Worm (Caenorhabditis elegans): Measurements from ENCODE around the gene Y47D3B.4.

ce11 chrIII:11453970-11454369 lies 48.8 kb downstream of the Y47D3B.4 start:
- TF ChIP-seq him-1 (tag; optimal IDR thresholded peaks at IDR 0.05) (no peak), W03F9.2 (tag; optimal IDR thresholded peaks at IDR 0.05) (no peak)

Measured in whole organism, L4/young adult.